Worm (Caenorhabditis elegans) whole organism, early embryonic: ENCODE results near the gene T16H12.13.
"Not testable (repeated sequence)": the region's sequence is repeated elsewhere in the genome, so short reads cannot be mapped to it uniquely, and the experiment has no call there.

Source experiments
- B0310.2 ChIP-seq: sonication (generic microtip); optimal IDR thresholded peaks from 2 replicates; lab custom pipeline; 2016; ENCODE audit warnings: mild to moderate bottlenecking, missing genetic modification characterization, missing compliant biosample characterization
- F13C5.2 ChIP-seq: sonication (generic microtip); optimal IDR thresholded peaks from 2 replicates; lab custom pipeline; 2017; ENCODE audit warnings: mild to moderate bottlenecking, missing genetic modification characterization, inconsistent platforms, missing compliant biosample characterization
- aly-1 ChIP-seq: sonication (generic microtip); optimal IDR thresholded peaks from 2 replicates; lab custom pipeline; 2016; ENCODE audit warnings: missing genetic modification characterization, missing compliant biosample characterization
- ama-1 ChIP-seq: fragments of 150-350 bp; optimal IDR thresholded peaks from 2 replicates; lab custom pipeline; 2014
- ceh-13 ChIP-seq: fragments of 200-800 bp; sonication (Bioruptor generic); optimal IDR thresholded peaks from 2 replicates; lab custom pipeline; 2018; ENCODE audit warnings: mild to moderate bottlenecking, missing genetic modification characterization, missing compliant biosample characterization
- ceh-36 ChIP-seq: sonication (generic microtip); optimal IDR thresholded peaks from 2 replicates; lab custom pipeline; 2016; ENCODE audit warnings: missing genetic modification characterization, inconsistent platforms, missing compliant biosample characterization
- ets-7 ChIP-seq: sonication (generic microtip); optimal IDR thresholded peaks from 2 replicates; lab custom pipeline; 2016; ENCODE audit warnings: missing genotype, missing genetic modification characterization, missing compliant biosample characterization
- flt-1 ChIP-seq: fragments of 200-800 bp; sonication (Bioruptor generic); IDR thresholded peaks from 2 replicates; pipeline ENCODE4 v1.3.6; 2022; ENCODE audit warnings: missing genetic modification characterization, missing compliant biosample characterization
- hmbx-1 ChIP-seq: sonication (generic microtip); optimal IDR thresholded peaks from 2 replicates; lab custom pipeline; 2016; ENCODE audit warnings: mild to moderate bottlenecking, missing genetic modification characterization, missing compliant biosample characterization
- hmg-4 ChIP-seq: fragments of 200-800 bp; sonication (Bioruptor generic); optimal IDR thresholded peaks from 2 replicates; lab custom pipeline; 2018; ENCODE audit warnings: mild to moderate bottlenecking, missing genetic modification characterization, missing compliant biosample characterization
- hnd-1 ChIP-seq: sonication (generic microtip); optimal IDR thresholded peaks from 2 replicates; lab custom pipeline; 2016; ENCODE audit warnings: missing genetic modification characterization, missing compliant biosample characterization
- pes-1 ChIP-seq: fragments of 200-800 bp; sonication (Bioruptor generic); IDR thresholded peaks from 2 replicates; pipeline ENCODE4 v1.3.6; 2022; ENCODE audit warnings: missing genetic modification reagents, missing genetic modification characterization, missing compliant biosample characterization
- scrt-1 ChIP-seq: fragments of 200-800 bp; sonication (Bioruptor generic); IDR thresholded peaks from 2 replicates; pipeline ENCODE4 v1.3.6; 2022; ENCODE audit warnings: missing genetic modification characterization, missing compliant biosample characterization
- sea-1 ChIP-seq: fragments of 200-800 bp; sonication (Bioruptor generic); conservative IDR thresholded peaks from 2 replicates; pipeline ENCODE4 v1.3.6; 2022; ENCODE audit warnings: missing genetic modification characterization, missing compliant biosample characterization
- tbx-11 ChIP-seq: fragments of 200-800 bp; sonication (Bioruptor generic); IDR thresholded peaks from 2 replicates; pipeline ENCODE4 v1.3.6; 2022; ENCODE audit warnings: missing genetic modification characterization, missing compliant biosample characterization
- tbx-37 ChIP-seq: fragments of 200-800 bp; sonication (Bioruptor generic); conservative IDR thresholded peaks from 2 replicates; pipeline ENCODE4 v1.3.6; 2022; ENCODE audit warnings: missing genetic modification reagents, missing genetic modification characterization, missing compliant biosample characterization
- tra-4 ChIP-seq: sonication (generic microtip); optimal IDR thresholded peaks from 2 replicates; lab custom pipeline; 2017; ENCODE audit warnings: missing genetic modification characterization, missing compliant biosample characterization

The T16H12.13 gene

DNA sequence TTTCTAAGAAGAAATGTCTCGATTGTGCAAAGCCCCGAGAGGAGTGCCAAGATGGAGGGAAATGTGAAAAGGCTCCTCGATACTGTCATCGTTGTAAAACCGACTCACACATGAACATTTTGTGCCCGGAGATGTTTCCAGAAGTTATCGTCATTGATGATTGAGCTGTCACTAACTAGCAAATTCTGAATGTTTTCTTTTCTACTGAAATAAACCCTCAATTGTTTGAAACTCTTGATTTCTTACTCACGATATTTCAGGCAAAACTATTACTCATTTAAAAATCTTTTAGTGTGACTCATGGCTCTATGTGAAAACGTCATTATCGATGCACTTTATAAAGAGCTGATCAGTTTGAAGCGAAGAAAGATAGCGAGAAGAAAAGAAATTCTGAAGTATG lies at the start of gene T16H12.13:
Gene T16H12.13, plus strand, starts transcription at position 301 of the 400 bp plus-strand sequence.
- TF ChIP-seq ama-1 (lab: Kevin White, UChicago) (no peak), scrt-1 (GFP tag; lab: Robert Waterston, UW) (no peak), ceh-13 (GFP tag; lab: Kevin White, UChicago) (no peak)

DNA sequence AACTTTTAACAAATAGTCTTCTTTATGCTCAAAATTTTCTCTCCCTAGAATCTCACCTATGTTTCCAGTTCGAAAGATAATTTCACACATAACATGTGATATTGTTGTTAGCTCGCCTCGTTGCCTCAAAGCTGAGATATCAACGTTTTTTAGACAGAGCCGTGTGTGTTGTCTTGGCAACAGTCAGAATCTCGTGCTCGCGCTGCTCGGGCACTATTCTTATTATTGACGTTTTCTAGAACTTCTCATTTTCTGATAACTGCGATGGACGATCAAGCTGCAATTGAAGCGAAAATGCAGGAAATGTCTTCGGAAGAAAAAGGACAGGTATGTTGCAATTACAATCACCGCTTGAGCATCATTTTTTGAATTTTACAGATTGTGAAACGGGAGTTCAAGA lies 49.4 kb upstream of the T16H12.13 start, which contains the start of gene xbx-3:
Gene xbx-3, plus strand, starts transcription at position 163 of the 400 bp plus-strand sequence.
- no peak for TF ChIP-seq ceh-36 (tag; lab: Kevin White, UChicago)
- no peak for TF ChIP-seq aly-1 (tag; lab: Kevin White, UChicago)
- TF ChIP-seq B0310.2 (tag; lab: Kevin White, UChicago) = no peak
- TF ChIP-seq ceh-13 (GFP tag; lab: Kevin White, UChicago) = no peak
- no peak for TF ChIP-seq F13C5.2 (tag; lab: Kevin White, UChicago)
- TF ChIP-seq scrt-1 (GFP tag; lab: Robert Waterston, UW) = no peak
- TF ChIP-seq tbx-11 = no peak
- no peak for TF ChIP-seq ama-1 (lab: Kevin White, UChicago)
- no peak for TF ChIP-seq ets-7 (tag; lab: Kevin White, UChicago)
- no peak for TF ChIP-seq flt-1 (GFP tag; lab: Robert Waterston, UW)
- TF ChIP-seq hmg-4 (GFP tag; lab: Kevin White, UChicago) = no peak
- TF ChIP-seq tra-4 (tag; lab: Kevin White, UChicago) = no peak
- TF ChIP-seq hnd-1 (tag; lab: Kevin White, UChicago) = no peak
- no peak for TF ChIP-seq tbx-37

ce11 chrIII:10037150-10037549 lies 48.1 kb upstream of the T16H12.13 start, which contains the start of gene M04D8.7:
M04D8.7 (plus strand) TSS chrIII:10037450.
- TF ChIP-seq aly-1 (tag; lab: Kevin White, UChicago) = no peak
- TF ChIP-seq ceh-13 (GFP tag; lab: Kevin White, UChicago) = no peak
- no peak for TF ChIP-seq ets-7 (tag; lab: Kevin White, UChicago)
- no peak for TF ChIP-seq hmbx-1 (tag; lab: Kevin White, UChicago)
- no peak for TF ChIP-seq ceh-36 (tag; lab: Kevin White, UChicago)
- no peak for TF ChIP-seq tbx-37
- TF ChIP-seq tra-4 (tag; lab: Kevin White, UChicago) = no peak
- no peak for TF ChIP-seq scrt-1 (GFP tag; lab: Robert Waterston, UW)
- no peak for TF ChIP-seq hnd-1 (tag; lab: Kevin White, UChicago)

DNA sequence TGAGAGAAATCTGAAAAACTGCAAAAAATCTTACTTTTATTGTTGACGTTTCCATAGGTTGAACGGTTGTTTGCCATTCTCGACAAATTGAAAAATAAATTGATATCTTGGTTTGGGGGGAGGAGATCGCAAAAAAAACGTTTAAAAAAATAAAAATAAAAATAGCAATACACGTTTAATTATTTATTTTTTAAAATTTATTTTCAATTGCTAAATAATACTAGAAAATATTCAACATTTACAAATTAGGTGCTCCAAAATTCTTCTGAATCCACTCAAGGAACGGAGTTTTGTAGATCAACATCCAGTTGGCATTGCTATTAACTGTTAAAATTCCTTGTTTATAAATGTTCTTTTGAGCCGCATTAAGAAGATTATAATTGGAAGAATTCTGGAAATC lies 45.2 kb upstream of the T16H12.13 start, which contains the start of gene T16G12.7:
Gene T16G12.7, minus strand, starts transcription at position 101 of the 400 bp plus-strand sequence.
- no peak for TF ChIP-seq ets-7 (tag; lab: Kevin White, UChicago)
- no peak for TF ChIP-seq sea-1 (GFP tag; lab: Robert Waterston, UW)
- TF ChIP-seq hnd-1 (tag; lab: Kevin White, UChicago) = no peak
- no peak for TF ChIP-seq flt-1 (GFP tag; lab: Robert Waterston, UW)
- TF ChIP-seq tbx-37 = no peak
- no peak for TF ChIP-seq tbx-11
- no peak for TF ChIP-seq aly-1 (tag; lab: Kevin White, UChicago)
- no peak for TF ChIP-seq ceh-36 (tag; lab: Kevin White, UChicago)
- no peak for TF ChIP-seq pes-1 (GFP tag; lab: Robert Waterston, UW)
- no peak for TF ChIP-seq tra-4 (tag; lab: Kevin White, UChicago)
- TF ChIP-seq hmbx-1 (tag; lab: Kevin White, UChicago) = no peak
- TF ChIP-seq B0310.2 (tag; lab: Kevin White, UChicago) = no peak
- TF ChIP-seq scrt-1 (GFP tag; lab: Robert Waterston, UW) = no peak
- no peak for TF ChIP-seq F13C5.2 (tag; lab: Kevin White, UChicago)
- no peak for TF ChIP-seq ama-1 (lab: Kevin White, UChicago)
- TF ChIP-seq ceh-13 (GFP tag; lab: Kevin White, UChicago) = no peak
- TF ChIP-seq hmg-4 (GFP tag; lab: Kevin White, UChicago) = no peak

ce11 chrIII:10049682-10050081 lies 35.5 kb upstream of the T16H12.13 start, which contains the start of gene T16G12.1:
T16G12.1 (minus strand) TSS chrIII:10049857.
- TF ChIP-seq F13C5.2 (tag; lab: Kevin White, UChicago) = no peak
- TF ChIP-seq tra-4 (tag; lab: Kevin White, UChicago) = no peak
- TF ChIP-seq scrt-1 (GFP tag; lab: Robert Waterston, UW) = no peak
- TF ChIP-seq ceh-36 (tag; lab: Kevin White, UChicago) = no peak
- no peak for TF ChIP-seq aly-1 (tag; lab: Kevin White, UChicago)
- no peak for TF ChIP-seq pes-1 (GFP tag; lab: Robert Waterston, UW)
- no peak for TF ChIP-seq tbx-11
- no peak for TF ChIP-seq hnd-1 (tag; lab: Kevin White, UChicago)
- TF ChIP-seq hmg-4 (GFP tag; lab: Kevin White, UChicago) = no peak

- not testable (repeated sequence) for TF ChIP-seq tra-4 (tag; lab: Kevin White, UChicago); ceh-13 (GFP tag; lab: Kevin White, UChicago); tbx-11
Observed at ce11 chrIII:10050321-10050720, 34.9 kb upstream of the T16H12.13 start, which contains the start of gene T16G12.3. T16G12.3 (plus strand) TSS chrIII:10050621.

DNA sequence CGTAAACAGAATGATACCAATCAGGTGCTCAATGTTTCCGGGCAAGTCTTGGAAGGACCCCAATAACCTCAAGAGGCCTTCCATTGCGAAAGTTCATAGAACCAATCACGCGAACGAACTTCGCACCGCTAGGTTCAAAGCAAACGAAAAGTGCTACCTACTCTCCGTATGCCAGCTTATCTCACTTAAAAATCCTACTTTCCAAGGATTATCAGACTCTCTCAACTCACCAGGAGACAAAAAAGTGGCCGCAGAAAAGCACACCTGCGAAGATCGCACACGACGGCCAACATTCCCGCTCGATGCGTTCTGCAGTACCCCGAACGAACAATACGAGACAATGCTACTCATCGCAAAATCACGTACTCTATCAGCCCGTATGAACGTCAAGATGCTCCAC lies 31.9 kb upstream of the T16H12.13 start, which contains the start of gene T16G12.12:
Gene T16G12.12, plus strand, starts transcription at position 301 of the 400 bp plus-strand sequence.
- not testable (repeated sequence) for TF ChIP-seq F13C5.2 (tag; lab: Kevin White, UChicago); tbx-37; hmbx-1 (tag; lab: Kevin White, UChicago)

DNA sequence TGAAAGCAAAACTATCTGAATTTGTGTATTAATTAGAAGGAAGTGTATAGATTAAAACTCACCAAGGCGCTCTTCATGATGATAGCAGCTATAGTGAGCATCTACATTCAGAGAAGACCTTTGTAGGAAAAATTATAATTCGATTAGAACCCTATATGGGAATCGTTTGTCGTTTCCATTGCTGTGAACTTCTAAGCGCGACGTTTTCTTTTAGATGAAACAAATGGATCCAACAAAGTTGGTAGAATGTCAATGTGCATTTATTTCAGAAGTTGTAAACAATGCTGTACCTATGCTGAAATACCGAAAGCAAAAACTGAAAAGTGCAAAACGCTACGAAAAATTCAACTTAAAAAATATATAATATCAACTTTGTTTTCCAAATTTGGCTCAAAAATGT lies 29.2 kb upstream of the T16H12.13 start, which contains the start of gene T16G12.10:
Gene T16G12.10, minus strand, starts transcription at position 101 of the 400 bp plus-strand sequence.
- TF ChIP-seq pes-1 (GFP tag; lab: Robert Waterston, UW) (no peak), ama-1 (lab: Kevin White, UChicago) (no peak)
